Worm (Caenorhabditis elegans) whole organism, mixed stage, embryonic: ENCODE measurements around the gene col-150.

ENCODE experiments used
- M03D4.4 ChIP-seq: sonication (generic microtip); optimal IDR thresholded peaks from 2 replicates; lab custom pipeline; 2017; ENCODE audit warnings: mild to moderate bottlenecking, missing genetic modification characterization, missing compliant biosample characterization
- bed-3 ChIP-seq: fragments of 200-800 bp; sonication (Bioruptor generic); optimal IDR thresholded peaks from 3 replicates; lab custom pipeline; 2018; ENCODE audit warnings: mild to moderate bottlenecking, missing genetic modification characterization, moderate library complexity, missing compliant biosample characterization
- blmp-1 ChIP-seq: fragments of 150-350 bp; optimal IDR thresholded peaks from 2 replicates; lab custom pipeline; 2014; ENCODE audit warnings: missing biosample characterization, missing genetic modification characterization
- ceh-39 ChIP-seq: fragments of 150-350 bp; optimal IDR thresholded peaks from 2 replicates; lab custom pipeline; 2014; ENCODE audit warnings: missing biosample characterization, missing genetic modification characterization
- ceh-43 ChIP-seq: fragments of 200-800 bp; sonication (Bioruptor generic); optimal IDR thresholded peaks from 2 replicates; lab custom pipeline; 2018; ENCODE audit warnings: mild to moderate bottlenecking, missing genetic modification characterization, moderate library complexity, missing compliant biosample characterization
- ceh-83 ChIP-seq: fragments of 200-800 bp; sonication (Bioruptor generic); optimal IDR thresholded peaks from 2 replicates; lab custom pipeline; 2018; ENCODE audit warnings: mild to moderate bottlenecking, missing genetic modification characterization, missing compliant biosample characterization
- ces-1 ChIP-seq: fragments of 150-350 bp; optimal IDR thresholded peaks from 2 replicates; lab custom pipeline; 2014; ENCODE audit warnings: missing biosample characterization, missing genetic modification reagents, missing genetic modification characterization
- cnd-1 ChIP-seq: fragments of 200-800 bp; sonication (Bioruptor generic); optimal IDR thresholded peaks from 2 replicates; lab custom pipeline; 2018; ENCODE audit warnings: mild to moderate bottlenecking, missing genetic modification characterization, missing compliant biosample characterization
- drap-1 ChIP-seq: fragments of 200-800 bp; sonication (Bioruptor generic); optimal IDR thresholded peaks from 3 replicates; lab custom pipeline; 2018; ENCODE audit warnings: mild to moderate bottlenecking, missing genetic modification characterization, missing compliant biosample characterization
- elt-1 ChIP-seq: sonication (generic microtip); optimal IDR thresholded peaks from 2 replicates; lab custom pipeline; 2017; ENCODE audit warnings: missing genetic modification characterization, mild to moderate bottlenecking, missing compliant biosample characterization, antibody characterized with exemption, moderate library complexity, borderline replicate concordance; ENCODE audit not compliant: insufficient read depth
- flh-1 ChIP-seq: fragments of 200-800 bp; sonication (Bioruptor generic); optimal IDR thresholded peaks from 2 replicates; lab custom pipeline; 2018; ENCODE audit warnings: mild to moderate bottlenecking, missing genetic modification characterization, moderate library complexity, missing compliant biosample characterization
- ham-2 ChIP-seq: fragments of 200-800 bp; sonication (Bioruptor generic); optimal IDR thresholded peaks from 2 replicates; lab custom pipeline; 2018; ENCODE audit warnings: mild to moderate bottlenecking, missing genetic modification characterization, missing compliant biosample characterization
- lin-13 ChIP-seq: fragments of 150-350 bp; optimal IDR thresholded peaks from 2 replicates; lab custom pipeline; 2014; ENCODE audit warnings: missing biosample characterization, missing genetic modification characterization
- lsy-2 ChIP-seq: fragments of 150-350 bp; optimal IDR thresholded peaks from 2 replicates; lab custom pipeline; 2014; ENCODE audit warnings: missing biosample characterization, missing genetic modification characterization
- mab-5 ChIP-seq: fragments of 150-350 bp; optimal IDR thresholded peaks from 2 replicates; lab custom pipeline; 2014; ENCODE audit warnings: missing biosample characterization, missing genetic modification characterization
- mep-1 ChIP-seq: fragments of 150-350 bp; optimal IDR thresholded peaks from 2 replicates; lab custom pipeline; 2017; ENCODE audit warnings: missing biosample characterization, missing genetic modification reagents, missing genetic modification characterization, inconsistent platforms
- nhr-12 ChIP-seq: fragments of 150-350 bp; optimal IDR thresholded peaks from 2 replicates; lab custom pipeline; 2014; ENCODE audit warnings: missing biosample characterization, missing genetic modification characterization
- nhr-2 ChIP-seq: fragments of 150-350 bp; optimal IDR thresholded peaks from 2 replicates; lab custom pipeline; 2014; ENCODE audit warnings: missing biosample characterization, missing genetic modification characterization
- nhr-237 ChIP-seq: fragments of 150-350 bp; optimal IDR thresholded peaks from 2 replicates; lab custom pipeline; 2014; ENCODE audit warnings: missing biosample characterization, missing genetic modification characterization
- nhr-28 ChIP-seq: fragments of 150-350 bp; optimal IDR thresholded peaks from 2 replicates; lab custom pipeline; 2014; ENCODE audit warnings: missing biosample characterization, missing genetic modification characterization
- pha-4 ChIP-seq: fragments of 150-350 bp; optimal IDR thresholded peaks from 2 replicates; lab custom pipeline; 2018; ENCODE audit warnings: missing biosample characterization, missing genetic modification reagents, missing genetic modification characterization
- sem-2 ChIP-seq: fragments of 200-800 bp; sonication (Bioruptor generic); optimal IDR thresholded peaks from 2 replicates; lab custom pipeline; 2018; ENCODE audit warnings: mild to moderate bottlenecking, missing genetic modification characterization, missing compliant biosample characterization
- snpc-4 ChIP-seq: fragments of 150-350 bp; optimal IDR thresholded peaks from 2 replicates; lab custom pipeline; 2014; ENCODE audit warnings: missing biosample characterization, missing genetic modification characterization
- sptf-1 ChIP-seq: sonication (generic microtip); optimal IDR thresholded peaks from 2 replicates; lab custom pipeline; 2017; ENCODE audit warnings: mild to moderate bottlenecking, missing genetic modification characterization, moderate library complexity, missing compliant biosample characterization
- tbx-8 ChIP-seq: fragments of 200-800 bp; sonication (Bioruptor generic); optimal IDR thresholded peaks from 2 replicates; lab custom pipeline; 2018; ENCODE audit warnings: mild to moderate bottlenecking, missing genetic modification characterization, moderate library complexity, missing compliant biosample characterization
- unc-120 ChIP-seq: sonication (generic microtip); optimal IDR thresholded peaks from 2 replicates; lab custom pipeline; 2017; ENCODE audit warnings: missing genetic modification characterization, missing compliant biosample characterization; ENCODE audit not compliant: poor library complexity, severe bottlenecking
- unc-39 ChIP-seq: fragments of 150-350 bp; optimal IDR thresholded peaks from 2 replicates; lab custom pipeline; 2014; ENCODE audit warnings: missing biosample characterization, missing genetic modification characterization
- unc-62 ChIP-seq: fragments of 150-350 bp; optimal IDR thresholded peaks from 2 replicates; lab custom pipeline; 2014; ENCODE audit warnings: missing biosample characterization, missing genetic modification reagents, missing genetic modification characterization
- zip-8 ChIP-seq: fragments of 150-350 bp; optimal IDR thresholded peaks from 2 replicates; lab custom pipeline; 2014; ENCODE audit warnings: missing biosample characterization, missing genetic modification characterization
- ztf-11 ChIP-seq: fragments of 150-350 bp; optimal IDR thresholded peaks from 2 replicates; lab custom pipeline; 2014; ENCODE audit warnings: missing biosample characterization, missing genetic modification characterization

col-150 gene

DNA sequence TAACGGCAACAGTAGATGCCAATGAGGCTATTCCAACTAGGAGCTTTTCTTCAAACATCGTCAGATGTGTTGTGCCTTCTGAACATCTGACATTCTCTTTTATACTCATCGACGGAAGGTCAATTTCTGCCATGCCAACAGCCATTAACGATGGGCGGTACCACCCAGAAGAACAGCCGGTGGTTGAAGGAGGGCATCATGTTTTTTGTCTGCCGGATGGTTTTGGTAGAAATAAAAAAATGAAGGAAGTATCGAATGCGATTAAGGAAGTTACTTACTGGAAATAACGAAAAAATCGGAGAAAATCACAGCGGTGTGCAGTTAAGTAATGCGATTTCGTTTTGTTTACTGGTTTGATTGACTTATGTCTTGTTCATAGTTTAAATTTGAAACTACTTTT, at the start of gene col-150:
Gene col-150, minus strand, starts transcription at position 101 of the 400 bp plus-strand sequence.
- no peak for TF ChIP-seq unc-39 (tag; lab: Kevin White, UChicago)
- TF ChIP-seq M03D4.4: no peak
- no peak for TF ChIP-seq ces-1 (GFP tag; lab: Kevin White, UChicago)

DNA sequence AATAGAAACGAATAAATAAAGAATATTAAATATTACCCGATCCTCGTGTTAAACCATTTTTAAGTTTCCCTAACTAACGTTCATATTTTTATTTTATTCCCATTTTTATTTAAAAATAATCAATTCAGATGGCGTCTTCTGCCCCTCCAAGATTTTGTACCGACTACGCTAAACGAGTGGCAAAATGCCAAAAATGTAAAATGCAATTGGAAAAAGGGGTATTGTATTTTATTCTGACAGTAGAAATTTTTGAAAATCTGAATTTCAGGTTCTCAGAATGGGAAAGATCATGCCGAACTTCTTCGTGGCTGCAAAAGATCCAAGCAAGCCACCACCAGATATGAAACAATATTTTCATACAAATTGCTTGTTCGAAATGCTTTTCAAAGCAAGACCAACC, 48.5 kb upstream of the col-150 start, which contains the start of gene K07C5.3:
Gene K07C5.3, plus strand, starts transcription at position 129 of the 400 bp plus-strand sequence.
- TF ChIP-seq snpc-4 (tag; lab: Kevin White, UChicago): no peak
- TF ChIP-seq elt-1 (tag; lab: Kevin White, UChicago): no peak
- TF ChIP-seq unc-120 (tag; lab: Kevin White, UChicago): no peak
- TF ChIP-seq drap-1 (GFP tag; lab: Kevin White, UChicago): no peak
- no peak for TF ChIP-seq unc-39 (tag; lab: Kevin White, UChicago)
- no peak for TF ChIP-seq M03D4.4
- TF ChIP-seq, all 35 proteins: peak for 0

ce11 chrV:10341905-10342328, 47.5 kb upstream of the col-150 start, which contains the start of gene K07C5.13:
Gene K07C5.13, plus strand, starts transcription at chrV:10342055.
- peak; percentile 46 for TF ChIP-seq sptf-1 (tag; lab: Kevin White, UChicago)
- peak; percentile 37 for TF ChIP-seq lin-13 (tag; lab: Kevin White, UChicago)
- peak; percentile 25 for TF ChIP-seq cnd-1
- peak; percentile 33 for TF ChIP-seq drap-1 (GFP tag; lab: Kevin White, UChicago)

DNA sequence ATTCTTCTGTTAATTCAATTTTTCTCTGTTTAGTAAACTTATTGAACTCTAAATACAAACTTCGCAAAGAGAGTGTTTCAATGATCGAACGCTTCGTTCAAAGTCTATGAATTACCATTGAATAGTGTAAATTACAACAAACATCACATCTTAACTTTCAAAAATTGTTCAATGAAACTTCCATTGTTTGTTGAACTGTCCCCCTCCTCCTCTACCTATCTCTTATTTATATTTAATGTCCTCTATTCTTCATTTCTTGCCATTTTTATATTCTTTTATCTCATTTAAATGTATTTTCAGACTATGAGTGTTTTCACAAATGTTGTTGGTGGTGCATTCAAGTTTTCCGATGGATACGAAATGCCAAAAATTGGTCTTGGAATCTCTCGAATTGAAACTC, 44.8 kb upstream of the col-150 start, which contains the start of gene K07C5.2:
Gene K07C5.2, plus strand, starts transcription at position 301 of the 400 bp plus-strand sequence.
- no peak for TF ChIP-seq nhr-2 (tag; lab: Kevin White, UChicago)
- TF ChIP-seq ham-2 (GFP tag; lab: Kevin White, UChicago): no peak
- no peak for TF ChIP-seq cnd-1
- no peak for TF ChIP-seq mab-5
- TF ChIP-seq, all 35 proteins: peak for 0

DNA sequence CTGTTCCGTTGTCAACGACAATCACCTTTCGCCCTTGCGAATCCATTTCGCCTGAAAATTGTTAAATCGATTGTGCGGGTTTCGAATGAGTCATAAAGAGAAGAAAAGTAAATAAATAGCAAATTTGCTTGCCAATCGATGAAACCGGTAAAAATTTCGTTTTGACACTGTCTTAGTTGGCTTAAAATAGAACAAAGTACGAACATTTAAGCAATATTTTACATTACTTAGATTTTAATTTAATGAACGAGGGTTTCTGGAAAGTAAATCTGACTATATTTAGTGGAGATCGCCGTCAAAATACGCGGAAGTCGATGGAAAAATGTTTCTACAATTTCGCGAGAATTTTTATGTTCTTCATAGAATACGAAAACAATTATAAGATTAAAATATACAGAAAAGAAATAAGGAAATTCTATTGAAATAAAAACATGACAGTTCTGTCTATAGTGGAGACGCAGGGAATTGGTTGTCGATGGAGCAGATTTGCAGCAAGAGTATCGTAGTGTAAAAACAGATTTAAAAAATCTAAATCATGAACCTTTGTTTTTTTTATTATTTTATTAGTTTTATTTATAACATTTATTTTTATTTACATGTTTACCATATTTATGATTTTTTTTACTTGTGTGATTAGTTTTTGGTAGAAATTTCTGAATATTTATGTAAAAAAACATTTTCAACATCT, 44.0 kb upstream of the col-150 start, which contains the start of gene arx-2:
Gene arx-2, minus strand, starts transcription at position 51 of the 688 bp plus-strand sequence.
- peak; percentile 12 for TF ChIP-seq ceh-39 (tag; lab: Kevin White, UChicago)
- peak; percentile 48 for TF ChIP-seq ces-1 (GFP tag; lab: Kevin White, UChicago)
- TF ChIP-seq ham-2 (GFP tag; lab: Kevin White, UChicago): no peak
- no peak for TF ChIP-seq nhr-2 (tag; lab: Kevin White, UChicago)
- no peak for TF ChIP-seq flh-1 (GFP tag; lab: Kevin White, UChicago)
- peak; percentile 15 for TF ChIP-seq pha-4 (tag; lab: Kevin White, UChicago)
- TF ChIP-seq nhr-28 (tag; lab: Kevin White, UChicago): no peak
- TF ChIP-seq nhr-237 (tag; lab: Kevin White, UChicago): peak; percentile 38
- no peak for TF ChIP-seq unc-62 (GFP tag; lab: Kevin White, UChicago)
- no peak for TF ChIP-seq nhr-12 (tag; lab: Kevin White, UChicago)
- no peak for TF ChIP-seq blmp-1
- no peak for TF ChIP-seq bed-3 (GFP tag; lab: Kevin White, UChicago)
- no peak for TF ChIP-seq zip-8 (tag; lab: Kevin White, UChicago)
- no peak for TF ChIP-seq tbx-8 (GFP tag; lab: Kevin White, UChicago)
- TF ChIP-seq mab-5: no peak
- no peak for TF ChIP-seq sem-2
- TF ChIP-seq lsy-2: peak; percentile 16
- TF ChIP-seq, all 35 proteins: peak for 5

ce11 chrV:10333843-10334242, 39.4 kb upstream of the col-150 start:
- TF ChIP-seq cnd-1 (no peak), elt-1 (tag; lab: Kevin White, UChicago) (no peak), sem-2 (no peak), blmp-1 (no peak), snpc-4 (tag; lab: Kevin White, UChicago) (no peak), ztf-11 (tag; lab: Kevin White, UChicago) (no peak), unc-39 (tag; lab: Kevin White, UChicago) (no peak), ceh-39 (tag; lab: Kevin White, UChicago) (no peak), flh-1 (GFP tag; lab: Kevin White, UChicago) (no peak), ceh-43 (GFP tag; lab: Kevin White, UChicago) (no peak), ceh-83 (GFP tag; lab: Kevin White, UChicago) (no peak), tbx-8 (GFP tag; lab: Kevin White, UChicago) (no peak), mep-1 (tag; lab: Kevin White, UChicago) (no peak), ces-1 (GFP tag; lab: Kevin White, UChicago) (no peak)
